Worm (Caenorhabditis elegans): ENCODE results near the gene C49F5.13.

ce11 chrX:11971323-11971722 is 10.1 kb downstream of the C49F5.13 start:
- no peak for TF ChIP-seq him-1 (tag; optimal IDR thresholded peaks at IDR 0.05)
- no peak for TF ChIP-seq W03F9.2 (tag; optimal IDR thresholded peaks at IDR 0.05)
- no peak for TF ChIP-seq dao-5 (tag; optimal IDR thresholded peaks at IDR 0.05)

Measured in whole organism, L4/young adult.